Worm (Caenorhabditis elegans) whole organism, L1 larva: Measurements from ENCODE around the gene fbxa-135.

Source experiments
- C34B4.2 ChIP-seq: sonication (generic microtip); optimal IDR thresholded peaks from 2 replicates; lab custom pipeline; 2017; ENCODE audit warnings: mild to moderate bottlenecking, missing genetic modification characterization, missing compliant biosample characterization
- ama-1 ChIP-seq: fragments of 150-350 bp; optimal IDR thresholded peaks from 2 replicates; lab custom pipeline; 2014
- ceh-8 ChIP-seq: fragments of 200-800 bp; sonication (Bioruptor generic); optimal IDR thresholded peaks from 2 replicates; lab custom pipeline; 2018; ENCODE audit warnings: mild to moderate bottlenecking, missing genetic modification characterization, moderate library complexity, missing compliant biosample characterization
- egl-27 ChIP-seq, 2 experiments: fragments of 150-350 bp in 1 of 2; sonication (generic microtip); optimal IDR thresholded peaks; 3 replicates each; lab custom pipeline; 2017 to 2018; ENCODE audit warnings: missing biosample characterization in 2 of 2, missing genetic modification characterization in 2 of 2, missing genetic modification reagents in 2 of 2
- fkh-10 ChIP-seq: sonication (generic microtip); optimal IDR thresholded peaks from 2 replicates; lab custom pipeline; 2017; ENCODE audit warnings: missing biosample characterization, missing genetic modification reagents, missing genetic modification characterization
- jun-1 ChIP-seq: fragments of 150-350 bp; optimal IDR thresholded peaks from 2 replicates; lab custom pipeline; 2014; ENCODE audit warnings: missing biosample characterization, missing genetic modification reagents, missing genetic modification characterization
- skn-1 ChIP-seq: fragments of 150-350 bp; optimal IDR thresholded peaks from 2 replicates; lab custom pipeline; 2014; ENCODE audit warnings: missing biosample characterization, missing genetic modification characterization
- snpc-4 ChIP-seq: fragments of 150-350 bp; optimal IDR thresholded peaks from 2 replicates; lab custom pipeline; 2014; ENCODE audit warnings: missing biosample characterization, missing genetic modification characterization

- TF ChIP-seq jun-1 (no peak), egl-27 (tag; optimal IDR thresholded peaks at IDR 0.05; lab: Kevin White, UChicago) (no peak), ceh-8 (no peak), snpc-4 (tag; lab: Kevin White, UChicago) (no peak), ama-1 (lab: Kevin White, UChicago) (no peak), C34B4.2 (tag; lab: Kevin White, UChicago) (no peak), fkh-10 (GFP tag; lab: Kevin White, UChicago) (no peak), skn-1 (tag; lab: Kevin White, UChicago) (no peak)
These were observed 4.9 kb upstream of the fbxa-135 start for ce11 chrV:15397139-15397538.
